Fruit fly (Drosophila melanogaster): ENCODE results near the gene ND-ASHI.

ND-ASHI gene

DNA sequence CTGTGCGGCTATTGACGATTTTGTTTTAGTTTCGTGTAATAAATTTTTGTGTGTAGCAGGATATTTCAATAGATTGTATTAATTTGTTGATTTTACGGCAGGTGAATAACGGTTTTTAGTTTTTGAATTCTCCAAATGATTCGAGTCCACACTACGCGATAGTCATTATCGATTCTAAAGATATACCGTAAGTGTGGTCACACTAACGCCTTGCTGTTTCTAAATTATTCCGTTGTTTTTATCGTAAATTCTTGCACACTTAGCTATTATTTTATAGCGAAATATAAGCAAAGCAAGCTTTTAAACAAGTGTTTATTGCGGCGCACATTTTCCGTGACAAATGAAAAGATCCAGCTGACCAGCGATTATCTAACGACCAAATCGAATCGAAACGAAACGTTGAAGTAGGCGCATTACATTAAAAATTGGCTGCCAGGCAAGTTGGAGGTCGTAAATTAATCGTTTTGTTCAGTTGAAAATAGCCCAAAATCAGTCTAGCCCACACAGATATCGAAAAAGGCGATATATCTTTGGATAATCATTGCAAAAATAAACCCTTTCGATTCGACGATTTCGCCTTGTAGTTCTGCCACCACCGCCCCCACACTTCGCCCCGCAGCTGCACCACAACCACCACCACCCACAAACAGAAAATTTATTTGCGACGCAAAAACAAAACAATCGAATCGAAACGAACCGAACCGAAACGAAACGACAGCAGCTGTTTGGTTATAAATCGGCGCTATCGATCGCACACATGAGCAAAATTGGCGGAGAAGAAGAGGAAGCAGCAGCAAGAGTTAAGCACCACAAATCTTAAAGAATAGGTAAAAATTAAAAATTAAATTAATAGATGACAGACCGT lies 4.9 kb upstream of the ND-ASHI start, which contains the start of gene Pink1:
Gene Pink1 (plus strand): TSS at position 164 of the 865 bp plus-strand sequence.
- no peak for TF ChIP-seq noc (tag; optimal IDR thresholded peaks at IDR 0.05)

DNA sequence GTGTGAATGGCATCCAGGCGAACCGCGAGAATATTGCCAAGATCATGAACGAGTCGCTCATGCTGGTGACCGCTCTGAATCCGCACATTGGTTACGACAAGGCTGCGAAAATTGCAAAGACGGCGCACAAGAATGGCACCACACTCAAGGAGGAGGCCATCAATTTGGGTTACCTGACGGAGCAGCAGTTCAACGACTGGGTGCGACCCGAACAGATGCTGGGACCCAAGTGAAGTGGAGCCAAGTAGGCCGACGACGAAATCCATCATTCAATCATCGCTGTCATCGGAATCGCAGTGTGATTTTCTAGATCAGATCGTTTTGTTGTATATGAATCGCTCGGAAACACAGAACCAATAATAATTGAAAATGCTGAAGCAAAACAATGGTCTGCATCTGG lies 2.5 kb upstream of the ND-ASHI start, which contains the start of gene Fum2:
Gene Fum2 (plus strand): TSS at position 301 of the 400 bp plus-strand sequence.
- TF ChIP-seq noc (tag; optimal IDR thresholded peaks at IDR 0.05), result no peak

DNA sequence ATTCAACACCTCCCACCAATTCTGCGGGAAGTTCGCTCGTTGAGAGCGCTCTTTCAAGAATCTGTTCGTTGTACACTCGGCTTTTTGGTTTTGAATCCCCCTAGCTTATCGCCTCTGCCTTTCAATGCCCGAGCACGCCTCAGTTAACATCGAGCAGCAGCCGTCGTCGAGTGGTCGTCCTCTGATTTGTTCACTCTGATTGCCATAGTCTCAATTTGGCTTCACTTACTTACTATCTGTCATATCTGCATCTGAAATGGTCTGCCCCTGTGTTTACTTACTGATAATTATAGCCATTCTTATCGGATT lies 538 bp upstream of the ND-ASHI start:
- peak; percentile 49 for TF ChIP-seq noc (tag; optimal IDR thresholded peaks at IDR 0.05)

DNA sequence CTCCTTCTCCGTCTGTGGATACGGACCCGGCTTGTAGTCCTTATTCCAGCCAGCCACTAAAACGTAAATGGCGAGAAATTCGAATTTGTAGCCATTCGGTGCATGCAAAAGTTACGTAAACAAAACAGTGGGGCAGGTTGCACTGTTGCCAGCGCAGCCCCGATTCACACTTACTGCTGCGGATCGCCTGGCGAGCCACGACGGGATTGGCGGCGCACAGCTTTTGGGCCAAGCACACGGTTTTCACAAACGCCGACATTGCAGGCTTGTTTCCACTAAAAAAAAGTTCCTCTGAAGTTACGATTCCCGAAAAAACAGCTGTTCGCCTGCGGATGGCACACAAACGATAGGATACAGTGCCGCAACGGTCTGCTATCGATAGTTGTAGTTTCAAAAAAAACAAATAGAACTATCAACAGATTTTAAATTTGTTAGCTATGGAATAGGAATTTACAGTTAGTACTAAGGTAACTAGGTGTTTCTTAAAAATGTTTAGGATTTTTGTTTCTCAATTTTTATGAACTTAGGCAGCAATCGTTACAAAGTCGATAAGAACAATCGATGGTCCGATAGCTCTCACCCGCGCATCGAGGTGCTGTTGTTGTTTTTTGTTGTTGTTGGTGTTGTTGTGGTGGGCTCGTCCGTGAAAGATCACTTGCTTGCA lies 960 bp downstream of the ND-ASHI start, which contains the start of gene Fum1:
Gene Fum1 (plus strand): TSS at position 599 of the 664 bp plus-strand sequence.
- TF ChIP-seq noc (tag; optimal IDR thresholded peaks at IDR 0.05), result no peak

DNA sequence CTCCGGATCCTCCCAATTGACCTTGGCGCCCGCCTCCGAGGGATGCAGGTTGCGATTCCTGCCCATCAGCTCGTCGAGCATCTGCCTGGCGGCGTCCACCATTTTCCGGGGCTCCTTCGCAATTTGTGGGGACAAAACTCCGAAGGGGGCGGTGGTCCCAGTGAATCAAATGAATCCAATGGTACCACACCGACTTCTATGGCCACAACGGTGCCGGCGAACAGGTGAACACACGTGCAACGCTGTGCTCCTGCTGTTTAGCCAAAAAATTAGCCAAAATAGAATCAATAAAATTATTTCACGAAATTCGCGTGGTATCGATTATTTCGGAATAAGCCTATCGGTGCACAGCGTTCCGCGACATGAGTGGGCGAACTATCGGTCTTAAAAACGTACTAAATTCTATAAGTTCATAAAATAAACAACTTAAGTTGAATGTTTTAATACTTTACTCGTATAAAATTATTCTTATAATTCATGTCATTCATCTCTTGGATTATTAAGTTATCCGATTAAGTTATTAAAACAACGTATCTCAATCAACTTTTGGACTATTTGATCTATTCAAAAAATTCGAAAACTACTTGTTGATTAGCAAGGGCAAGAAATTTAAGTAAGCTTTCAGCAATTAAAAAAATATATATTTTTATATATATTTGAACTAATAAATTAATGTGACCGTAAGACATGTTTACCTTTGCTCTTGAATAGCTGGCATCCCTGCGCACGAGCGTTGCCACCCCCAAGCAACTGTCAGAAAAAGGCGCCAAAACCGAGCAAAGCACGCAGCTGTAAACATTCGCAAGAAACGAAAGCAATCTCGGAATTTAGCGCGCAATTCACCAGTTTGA lies 5.1 kb downstream of the ND-ASHI start, which contains the start of the genes CG3198 and Mcm6:
Gene CG3198 (minus strand): TSS at position 337 of the 851 bp plus-strand sequence.
Gene Mcm6 (plus strand): TSS at position 751 of the 851 bp plus-strand sequence.
- no peak for TF ChIP-seq noc (tag; optimal IDR thresholded peaks at IDR 0.05)

DNA sequence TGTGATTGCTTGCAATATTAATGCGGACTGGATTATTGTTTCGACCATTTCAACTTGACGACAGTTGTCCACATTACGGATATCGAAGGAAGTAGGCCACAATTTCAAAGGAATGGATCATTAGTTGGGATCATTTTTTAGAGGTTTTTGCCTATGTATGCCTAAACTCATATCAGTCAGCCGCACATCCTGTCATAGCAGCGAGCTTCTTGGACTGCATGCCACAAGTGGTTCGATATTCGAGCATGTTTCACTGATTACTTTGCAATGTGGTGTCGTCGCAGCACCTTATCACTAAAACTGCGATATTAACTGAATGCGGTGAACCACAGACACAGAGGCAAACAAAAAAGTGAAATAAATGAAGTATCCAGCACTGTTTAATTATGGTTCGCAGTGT lies 14.9 kb downstream of the ND-ASHI start:
- TF ChIP-seq noc (tag; optimal IDR thresholded peaks at IDR 0.05), result no peak

DNA sequence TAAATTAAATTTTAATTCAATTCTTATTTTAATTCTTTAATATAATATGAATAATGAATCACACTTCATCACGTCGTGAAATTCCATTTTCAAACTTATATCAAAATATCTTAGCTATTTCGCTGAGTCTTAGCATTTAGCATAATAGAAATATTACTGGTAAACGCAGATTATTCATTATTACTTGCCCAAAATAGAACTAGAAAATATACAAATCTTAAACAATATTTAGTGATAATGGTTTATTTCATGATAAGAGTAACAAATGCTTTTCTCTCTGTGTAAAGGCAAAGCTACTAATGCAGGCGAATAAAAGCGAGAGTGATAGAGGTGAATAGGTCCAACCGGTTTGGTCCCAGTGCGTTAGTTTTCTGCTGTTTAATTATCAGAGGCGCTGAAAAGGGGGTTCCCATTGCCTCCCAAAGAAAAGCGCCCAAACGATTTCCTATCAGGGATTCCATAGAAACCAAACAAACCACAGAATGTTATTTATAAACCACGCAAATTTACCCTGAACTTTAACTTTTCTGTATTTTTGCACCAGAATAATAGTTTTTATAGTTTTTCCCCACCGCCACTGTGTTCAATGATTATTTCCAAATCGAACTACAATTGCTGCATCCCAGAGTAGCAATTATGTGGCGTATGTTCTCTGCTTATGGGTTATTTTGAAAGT lies 15.9 kb downstream of the ND-ASHI start:
- no peak for TF ChIP-seq noc (tag; optimal IDR thresholded peaks at IDR 0.05)

DNA sequence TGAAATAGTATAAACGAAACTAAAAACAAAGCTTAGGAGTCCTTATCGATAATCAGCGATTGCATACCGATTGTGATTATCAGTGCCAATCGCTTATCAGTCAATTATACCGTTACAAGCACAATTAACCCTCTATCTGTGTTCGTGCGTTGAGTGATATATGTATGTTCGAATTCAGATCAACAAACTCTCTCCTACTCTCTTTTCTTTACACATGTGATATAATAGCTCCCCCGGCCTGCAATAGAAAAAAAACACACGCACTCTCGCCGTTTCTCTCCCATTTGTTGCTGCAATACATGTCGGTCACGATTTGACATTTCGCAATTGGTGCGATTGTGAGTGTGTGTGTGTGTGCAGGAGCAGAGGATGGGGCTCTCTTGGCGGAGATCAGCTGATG lies 16.5 kb downstream of the ND-ASHI start:
- TF ChIP-seq noc (tag; optimal IDR thresholded peaks at IDR 0.05), result no peak

DNA sequence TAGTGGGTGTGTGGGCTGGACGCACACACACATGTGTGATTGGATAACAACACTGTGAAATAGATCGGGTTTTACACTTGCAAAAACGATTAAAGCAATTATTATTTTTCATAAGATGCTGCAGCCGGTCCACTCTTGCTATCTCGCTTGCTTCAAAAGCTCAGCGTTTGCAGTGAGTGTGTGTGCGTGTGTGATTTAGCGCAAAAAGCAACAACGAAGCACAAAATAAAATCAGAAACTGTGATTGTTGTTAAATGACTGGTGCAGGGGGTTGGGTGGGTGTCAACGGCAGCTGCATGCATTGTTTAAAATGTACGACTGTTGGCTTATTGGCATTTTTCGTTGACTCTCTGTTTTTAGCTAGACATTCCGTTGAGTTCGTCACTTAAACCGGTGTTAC lies 17.0 kb downstream of the ND-ASHI start:
- TF ChIP-seq noc (tag; optimal IDR thresholded peaks at IDR 0.05), result no peak

DNA sequence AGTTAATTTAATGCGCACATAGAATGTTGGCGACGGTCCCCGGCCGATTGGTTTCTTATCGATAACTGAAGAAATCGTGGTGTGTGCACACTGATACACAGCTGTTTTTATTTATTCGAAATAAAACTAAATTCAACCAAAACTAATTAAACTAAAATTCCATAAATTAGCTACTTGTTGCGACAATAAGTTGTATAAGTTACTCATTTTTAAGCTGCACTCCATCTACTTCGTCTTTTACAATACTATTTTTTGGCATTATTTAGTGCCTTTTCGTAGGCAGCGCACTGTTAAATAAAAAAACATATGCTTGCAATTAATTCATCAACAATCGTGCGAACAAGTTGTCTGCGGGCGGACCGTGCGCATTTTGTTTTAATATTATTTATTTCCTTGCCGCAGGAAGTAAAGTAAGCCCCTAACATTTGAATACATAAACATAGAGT lies 17.5 kb downstream of the ND-ASHI start, which contains the start of the genes CG3224 and Ctr1A:
Gene CG3224 (minus strand): TSS at position 71 of the 446 bp plus-strand sequence.
Gene Ctr1A (plus strand): TSS at position 256 of the 446 bp plus-strand sequence.
- TF ChIP-seq noc (tag; optimal IDR thresholded peaks at IDR 0.05), result peak; percentile 14

DNA sequence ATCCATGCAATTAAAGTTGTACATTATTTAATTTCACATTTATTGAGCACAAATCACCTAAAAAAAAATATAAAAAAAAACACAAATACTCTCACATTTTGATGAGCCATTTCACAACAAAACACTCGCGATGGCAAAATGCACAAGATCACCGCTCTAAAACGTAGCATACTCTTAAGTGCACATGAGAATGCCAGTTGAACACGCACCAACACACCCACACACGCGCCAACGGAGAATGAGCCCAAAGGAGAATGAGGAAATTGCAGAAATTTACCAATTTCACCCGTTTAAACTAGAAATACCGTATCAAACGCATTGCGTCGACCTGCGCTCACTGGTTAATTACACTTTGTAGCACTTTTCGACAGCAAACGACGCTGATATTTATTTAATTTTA lies 19.0 kb downstream of the ND-ASHI start:
- no peak for TF ChIP-seq noc (tag; optimal IDR thresholded peaks at IDR 0.05)

DNA sequence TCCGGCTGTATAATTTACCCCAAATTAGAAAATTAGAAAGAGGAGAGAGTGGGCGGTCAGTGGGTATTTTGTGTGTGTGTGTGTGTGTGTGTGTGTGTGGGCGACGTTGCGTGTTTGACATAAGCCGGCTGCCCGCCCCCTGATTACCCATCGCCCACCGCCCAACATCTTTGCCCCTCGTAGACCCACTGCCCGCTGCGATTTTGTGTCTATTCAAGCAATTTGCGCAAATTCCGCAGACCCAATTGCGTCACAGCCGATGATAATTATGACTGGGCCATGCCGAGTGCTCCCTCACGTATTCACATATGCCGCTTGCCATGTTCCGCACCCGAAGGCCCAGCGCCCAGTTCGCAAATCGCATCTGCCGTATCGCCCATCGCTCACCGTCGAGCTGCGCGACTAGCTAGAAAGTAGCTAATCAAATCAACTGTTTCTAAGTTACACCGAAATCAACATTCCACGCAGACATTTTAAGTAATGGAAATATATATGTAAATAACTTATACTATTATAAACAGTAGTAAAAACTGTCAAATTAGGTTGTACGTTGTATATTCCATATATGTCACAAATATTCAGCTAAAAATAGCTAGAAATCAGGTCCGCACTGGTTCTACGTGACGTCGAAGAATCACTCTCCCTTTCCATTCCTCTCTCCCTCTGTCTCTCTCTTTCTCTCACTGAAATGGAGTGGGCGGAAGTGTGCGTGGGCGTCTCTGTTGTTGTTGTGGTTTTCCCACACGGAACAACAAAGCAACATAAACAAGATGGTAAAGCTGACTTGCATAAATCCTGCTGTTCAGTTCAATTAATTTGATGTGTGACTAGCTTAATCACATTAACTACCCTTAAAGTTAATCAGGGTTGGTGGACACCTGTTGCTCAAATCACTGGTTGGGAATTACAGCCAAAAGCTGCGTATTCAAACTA lies 22.0 kb downstream of the ND-ASHI start:
- peak; percentile 74 for TF ChIP-seq noc (tag; optimal IDR thresholded peaks at IDR 0.05)

DNA sequence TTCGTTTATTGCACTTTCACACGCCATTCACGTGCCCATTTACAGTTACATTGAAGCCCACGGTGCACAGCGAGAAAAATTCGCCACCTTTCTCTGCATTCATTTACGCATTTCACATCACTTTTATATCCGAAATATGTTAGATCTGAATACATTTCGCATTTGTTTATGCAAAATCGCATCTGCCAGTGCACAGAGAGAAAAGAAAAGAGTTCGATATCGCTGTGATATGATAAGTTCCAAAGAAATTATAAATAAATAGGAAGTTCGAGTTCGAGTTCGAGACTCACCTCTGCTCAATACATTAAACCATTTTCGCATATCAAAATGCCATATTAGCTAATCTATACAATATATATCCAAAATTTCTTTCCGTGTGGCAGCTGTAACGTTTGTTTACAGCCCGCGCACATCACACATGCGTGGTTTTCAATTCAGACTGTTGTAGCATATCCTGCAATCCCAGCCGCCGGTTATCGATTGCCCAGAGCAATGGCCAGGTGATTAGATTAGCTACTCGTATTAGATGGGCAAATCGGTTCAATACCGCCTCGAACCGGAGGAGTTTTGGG lies 22.8 kb downstream of the ND-ASHI start:
- peak; percentile 80 for TF ChIP-seq noc (tag; optimal IDR thresholded peaks at IDR 0.05)

All from whole organism, larva.